Worm (Caenorhabditis elegans): ENCODE results near the gene rpb-9.

The rpb-9 gene

ce11 chrV:8013901-8014388, 1.8 kb upstream of the rpb-9 start, which contains the start of gene Y97E10AR.6 (continued):
- TF ChIP-seq nhr-77 (tag; optimal IDR thresholded peaks at IDR 0.05) (no peak), nhr-102 (tag; optimal IDR thresholded peaks at IDR 0.05) (no peak), R02D3.7 (tag; optimal IDR thresholded peaks at IDR 0.05) (no peak), zag-1 (tag; optimal IDR thresholded peaks at IDR 0.05) (no peak), madf-5 (GFP tag; IDR thresholded peaks at IDR 0.05) (no peak), mdl-1 (tag; optimal IDR thresholded peaks at IDR 0.05) (peak in 1 of 2 experiments; percentile 64), dmd-8 (GFP tag; IDR thresholded peaks at IDR 0.05) (no peak), Y48G9A.11 (GFP tag; IDR thresholded peaks at IDR 0.05) (no peak), daf-16 (GFP tag; optimal IDR thresholded peaks at IDR 0.05) (no peak), daf-16 (tag; optimal IDR thresholded peaks at IDR 0.05) (peak; percentile 25), lir-3 (tag; optimal IDR thresholded peaks at IDR 0.05) (no peak), F10B5.3 (tag; optimal IDR thresholded peaks at IDR 0.05) (no peak), jun-1 (tag; optimal IDR thresholded peaks at IDR 0.05) (no peak), lin-13 (GFP tag; optimal IDR thresholded peaks at IDR 0.05) (no peak), attf-4 (tag; optimal IDR thresholded peaks at IDR 0.05) (no peak), F49E8.2 (tag; optimal IDR thresholded peaks at IDR 0.05; ENCODE audit: borderline replicate concordance) (no peak), snpc-4 (tag; optimal IDR thresholded peaks at IDR 0.05) (no peak), hlh-11 (tag; optimal IDR thresholded peaks at IDR 0.05) (peak; percentile 41), mdt-29 (GFP tag; IDR thresholded peaks at IDR 0.05) (no peak), sdz-12 (GFP tag; optimal IDR thresholded peaks at IDR 0.05) (no peak), aly-2 (tag; optimal IDR thresholded peaks at IDR 0.05) (no peak), madf-9 (GFP tag; conservative IDR thresholded peaks at IDR 0.05) (no peak), D1046.2 (GFP tag; IDR thresholded peaks at IDR 0.05) (no peak), lin-15B (tag; optimal IDR thresholded peaks at IDR 0.05) (no peak), lin-1 (GFP tag; IDR thresholded peaks at IDR 0.05) (no peak), hif-1 (tag; optimal IDR thresholded peaks at IDR 0.05) (peak in 1 of 2 experiments; percentile 14), zip-11 (GFP tag; IDR thresholded peaks at IDR 0.05) (no peak), dpl-1 (GFP tag; optimal IDR thresholded peaks at IDR 0.05) (no peak), lin-29 (GFP tag; IDR thresholded peaks at IDR 0.05) (no peak), Y75B8A.6 (GFP tag; IDR thresholded peaks at IDR 0.05) (no peak), mxl-3 (GFP tag; optimal IDR thresholded peaks at IDR 0.05) (peak; percentile 6), daf-8 (GFP tag; IDR thresholded peaks at IDR 0.05) (no peak), zfp-3 (GFP tag; conservative IDR thresholded peaks at IDR 0.05) (no peak), snpc-1.2 (GFP tag; IDR thresholded peaks at IDR 0.05) (no peak), ceh-44 (GFP tag; IDR thresholded peaks at IDR 0.05) (no peak), vab-7 (GFP tag; IDR thresholded peaks at IDR 0.05) (no peak), pqm-1 (tag; optimal IDR thresholded peaks at IDR 0.05) (no peak), unc-130 (GFP tag; optimal IDR thresholded peaks at IDR 0.05) (no peak), ama-1 (optimal IDR thresholded peaks at IDR 0.05) (peak; percentile 50), nhr-41 (GFP tag; IDR thresholded peaks at IDR 0.05) (no peak), nhr-237 (tag; optimal IDR thresholded peaks at IDR 0.05) (no peak), set-16 (GFP tag; IDR thresholded peaks at IDR 0.05) (no peak), ceh-20 (GFP tag; IDR thresholded peaks at IDR 0.05) (no peak), zfp-2 (tag; optimal IDR thresholded peaks at IDR 0.05) (no peak), zip-2 (tag; optimal IDR thresholded peaks at IDR 0.05) (no peak), nhr-28 (tag; optimal IDR thresholded peaks at IDR 0.05) (peak; percentile 43), duxl-1 (tag; optimal IDR thresholded peaks at IDR 0.05; ENCODE audit: poor library complexity) (no peak), tra-1 (GFP tag; IDR thresholded peaks at IDR 0.05) (no peak), ces-1 (GFP tag; optimal IDR thresholded peaks at IDR 0.05) (no peak), unc-39 (tag; optimal IDR thresholded peaks at IDR 0.05) (no peak), ZK546.5 (tag; optimal IDR thresholded peaks at IDR 0.05) (no peak), lin-39 (tag; optimal IDR thresholded peaks at IDR 0.05) (no peak), hmg-1.1 (GFP tag; IDR thresholded peaks at IDR 0.05) (0 out of 2 replicates have a peak, but pooled peaks have one; percentile 22)

Data from whole organism, L4 larva.